Worm (Caenorhabditis elegans) whole organism, young adult: ENCODE data around the gene ZK1240.2.
A peak's percentile ranks its signal among the peaks of the same experiment; 100 is the strongest.

Experiments
- C06A6.2 ChIP-seq: fragments of 200-800 bp; sonication (Bioruptor generic); conservative IDR thresholded peaks from 2 replicates; pipeline ENCODE4 v1.3.6; 2022; ENCODE audit warnings: missing genetic modification characterization, missing compliant biosample characterization
- C17E4.6 ChIP-seq: fragments of 200-800 bp; sonication (Bioruptor generic); IDR thresholded peaks from 2 replicates; pipeline ENCODE4 v1.3.6; 2022; ENCODE audit warnings: missing genetic modification reagents, missing genetic modification characterization, missing compliant biosample characterization
- D2030.7 ChIP-seq: fragments of 200-800 bp; sonication (Bioruptor generic); IDR thresholded peaks from 2 replicates; pipeline ENCODE4 v1.3.6; 2022; ENCODE audit warnings: missing genetic modification reagents, missing genetic modification characterization, missing compliant biosample characterization
- F39B2.1 ChIP-seq: fragments of 200-800 bp; sonication (Bioruptor generic); IDR thresholded peaks from 2 replicates; pipeline ENCODE4 v1.3.6; 2022; ENCODE audit warnings: missing genetic modification reagents, missing genetic modification characterization, missing compliant biosample characterization
- T07F8.4 ChIP-seq: sonication (generic microtip); optimal IDR thresholded peaks from 2 replicates; lab custom pipeline; 2016; ENCODE audit warnings: mild to moderate bottlenecking, missing genetic modification characterization, moderate library complexity, missing compliant biosample characterization
- Y53F4B.3 ChIP-seq: fragments of 200-800 bp; sonication (Bioruptor generic); IDR thresholded peaks from 2 replicates; pipeline ENCODE4 v1.3.6; 2022; ENCODE audit warnings: missing genetic modification reagents, missing genetic modification characterization, missing compliant biosample characterization
- Y67H2A.10 ChIP-seq: fragments of 200-800 bp; sonication (Bioruptor generic); conservative IDR thresholded peaks from 2 replicates; pipeline ENCODE4 v1.3.6; 2022; ENCODE audit warnings: missing genetic modification reagents, missing genetic modification characterization, missing compliant biosample characterization
- aptf-2 ChIP-seq: fragments of 200-800 bp; sonication (Bioruptor generic); conservative IDR thresholded peaks from 2 replicates; pipeline ENCODE4 v1.3.6; 2022; ENCODE audit warnings: missing genetic modification reagents, missing genetic modification characterization, missing compliant biosample characterization
- attf-6 ChIP-seq: fragments of 200-800 bp; sonication (Bioruptor generic); IDR thresholded peaks from 2 replicates; pipeline ENCODE4 v1.3.6; 2022; ENCODE audit warnings: missing genetic modification reagents, missing genetic modification characterization, missing compliant biosample characterization
- bed-2 ChIP-seq: fragments of 200-800 bp; sonication (Bioruptor generic); IDR thresholded peaks from 2 replicates; pipeline ENCODE4 v1.3.6; 2022; ENCODE audit warnings: missing genetic modification reagents, missing genetic modification characterization, missing compliant biosample characterization
- cebp-2 ChIP-seq: fragments of 200-800 bp; sonication (Bioruptor generic); IDR thresholded peaks from 2 replicates; pipeline ENCODE4 v1.3.6; 2022; ENCODE audit warnings: missing genetic modification characterization, missing compliant biosample characterization
- ceh-27 ChIP-seq: fragments of 200-800 bp; sonication (Bioruptor generic); optimal IDR thresholded peaks from 2 replicates; lab custom pipeline; 2018; ENCODE audit warnings: mild to moderate bottlenecking, missing genetic modification characterization, moderate library complexity, missing compliant biosample characterization
- ceh-79 ChIP-seq: sonication (generic microtip); optimal IDR thresholded peaks from 2 replicates; lab custom pipeline; 2017; ENCODE audit warnings: mild to moderate bottlenecking, missing genetic modification characterization, missing compliant biosample characterization
- chd-7 ChIP-seq: sonication (generic microtip); optimal IDR thresholded peaks from 2 replicates; lab custom pipeline; 2016; ENCODE audit warnings: mild to moderate bottlenecking, missing genetic modification characterization, moderate library complexity, missing compliant biosample characterization
- die-1 ChIP-seq: sonication (generic microtip); optimal IDR thresholded peaks from 2 replicates; lab custom pipeline; 2016; ENCODE audit warnings: missing genotype, mild to moderate bottlenecking, missing genetic modification characterization, missing compliant biosample characterization
- dpff-1 ChIP-seq: sonication (generic microtip); optimal IDR thresholded peaks from 2 replicates; lab custom pipeline; 2017; ENCODE audit warnings: mild to moderate bottlenecking, missing genetic modification characterization, missing compliant biosample characterization
- dpl-1 ChIP-seq: fragments of 150-350 bp; optimal IDR thresholded peaks from 2 replicates; lab custom pipeline; 2014; ENCODE audit warnings: missing biosample characterization, missing genetic modification reagents, missing genetic modification characterization
- efl-1 ChIP-seq: fragments of 150-350 bp; optimal IDR thresholded peaks from 2 replicates; lab custom pipeline; 2014; ENCODE audit warnings: missing biosample characterization, missing genetic modification reagents, missing genetic modification characterization
- egrh-3 ChIP-seq: fragments of 200-800 bp; sonication (Bioruptor generic); IDR thresholded peaks from 2 replicates; pipeline ENCODE4 v1.3.6; 2022; ENCODE audit warnings: missing genetic modification reagents, missing genetic modification characterization, missing compliant biosample characterization
- gei-17 ChIP-seq: fragments of 200-800 bp; sonication (Bioruptor generic); optimal IDR thresholded peaks from 2 replicates; lab custom pipeline; 2018; ENCODE audit warnings: mild to moderate bottlenecking, missing genetic modification characterization, missing compliant biosample characterization
- him-1 ChIP-seq: sonication (generic microtip); optimal IDR thresholded peaks from 2 replicates; lab custom pipeline; 2016; ENCODE audit warnings: missing genotype, missing genetic modification reagents, missing genetic modification characterization, missing compliant biosample characterization
- hmg-1.2 ChIP-seq: fragments of 200-800 bp; sonication (Bioruptor generic); IDR thresholded peaks from 2 replicates; pipeline ENCODE4 v1.3.6; 2022; ENCODE audit warnings: missing genetic modification reagents, missing genetic modification characterization, missing compliant biosample characterization
- hrde-1 ChIP-seq: sonication (generic microtip); optimal IDR thresholded peaks from 2 replicates; lab custom pipeline; 2016; ENCODE audit warnings: missing genetic modification characterization, mild to moderate bottlenecking, missing compliant biosample characterization, moderate library complexity, missing genotype, missing genetic modification reagents, borderline replicate concordance
- hsf-1 ChIP-seq: fragments of 200-800 bp; sonication (Bioruptor generic); IDR thresholded peaks from 2 replicates; pipeline ENCODE4 v1.3.6; 2022; ENCODE audit warnings: missing genetic modification reagents, missing genetic modification characterization, missing compliant biosample characterization
- lin-54 ChIP-seq: fragments of 200-800 bp; sonication (Bioruptor generic); optimal IDR thresholded peaks from 2 replicates; lab custom pipeline; 2018; ENCODE audit warnings: mild to moderate bottlenecking, missing genetic modification characterization, missing compliant biosample characterization
- lsl-1 ChIP-seq: fragments of 200-800 bp; sonication (Bioruptor generic); optimal IDR thresholded peaks from 2 replicates; lab custom pipeline; 2018; ENCODE audit warnings: mild to moderate bottlenecking, missing genetic modification characterization, moderate library complexity, missing compliant biosample characterization
- madf-3 ChIP-seq: fragments of 200-800 bp; sonication (Bioruptor generic); IDR thresholded peaks from 2 replicates; pipeline ENCODE4 v1.3.6; 2022; ENCODE audit warnings: missing genetic modification reagents, missing genetic modification characterization, missing compliant biosample characterization
- madf-8 ChIP-seq: fragments of 200-800 bp; sonication (Bioruptor generic); conservative IDR thresholded peaks from 2 replicates; pipeline ENCODE4 v1.3.6; 2022; ENCODE audit warnings: missing genetic modification reagents, missing genetic modification characterization, missing compliant biosample characterization
- mcd-1 ChIP-seq: fragments of 200-800 bp; sonication (Bioruptor generic); IDR thresholded peaks from 2 replicates; pipeline ENCODE4 v1.3.6; 2022; ENCODE audit warnings: missing genetic modification reagents, missing genetic modification characterization, missing compliant biosample characterization
- mel-28 ChIP-seq: sonication (generic microtip); optimal IDR thresholded peaks from 2 replicates; lab custom pipeline; 2016; ENCODE audit warnings: borderline replicate concordance, mild to moderate bottlenecking, missing genetic modification characterization, missing compliant biosample characterization
- mes-4 ChIP-seq: sonication (generic microtip); optimal IDR thresholded peaks from 2 replicates; lab custom pipeline; 2016; ENCODE audit warnings: missing genotype, missing genetic modification characterization, missing compliant biosample characterization
- nhr-80 ChIP-seq: sonication (generic microtip); optimal IDR thresholded peaks from 2 replicates; lab custom pipeline; 2016; ENCODE audit warnings: missing genetic modification characterization, missing compliant biosample characterization
- rcor-1 ChIP-seq: fragments of 200-800 bp; sonication (Bioruptor generic); IDR thresholded peaks from 2 replicates; pipeline ENCODE4 v1.3.6; 2022; ENCODE audit warnings: missing genetic modification reagents, missing genetic modification characterization, missing compliant biosample characterization
- rpc-1 ChIP-seq, 2 experiments: fragments of 150-350 bp in 1 of 2; sonication (generic microtip) in 1 of 2; optimal IDR thresholded peaks; 2 replicates each; lab custom pipeline; 2014 to 2018; ENCODE audit warnings: missing biosample characterization in 1 of 2, missing genetic modification characterization in 1 of 2, missing genetic modification reagents in 1 of 2, missing genotype in 1 of 2
- sdz-38 ChIP-seq: sonication (generic microtip); optimal IDR thresholded peaks from 2 replicates; lab custom pipeline; 2016; ENCODE audit warnings: missing genotype, missing genetic modification characterization, missing compliant biosample characterization
- snpc-3.4 ChIP-seq: sonication (generic microtip); optimal IDR thresholded peaks from 2 replicates; lab custom pipeline; 2017; ENCODE audit warnings: missing genetic modification characterization, mild to moderate bottlenecking, missing compliant biosample characterization, antibody characterized with exemption, moderate library complexity, missing genotype, missing genetic modification reagents
- unc-130 ChIP-seq: sonication (generic microtip); optimal IDR thresholded peaks from 2 replicates; lab custom pipeline; 2016; ENCODE audit warnings: missing genetic modification reagents, missing genetic modification characterization, missing compliant biosample characterization
- xnd-1 ChIP-seq: sonication (generic microtip); optimal IDR thresholded peaks from 2 replicates; lab custom pipeline; 2016; ENCODE audit warnings: missing genotype, missing genetic modification reagents, missing genetic modification characterization, missing compliant biosample characterization

ZK1240.2 gene

ce11 chrII:2348005-2348404 lies 24.8 kb downstream of the ZK1240.2 start:
- peak; percentile 93 for TF ChIP-seq hsf-1 (GFP tag; lab: Robert Waterston, UW)

ce11 chrII:2352546-2352945 lies 29.4 kb downstream of the ZK1240.2 start, which contains the start of gene F43C11.10:
TSS of gene F43C11.10 (minus strand) at chrII:2352646.
- TF ChIP-seq chd-7 (tag; lab: Kevin White, UChicago): no peak
- no peak for TF ChIP-seq T07F8.4 (tag; lab: Kevin White, UChicago)
- TF ChIP-seq egrh-3 (GFP tag; lab: Robert Waterston, UW): no peak
- TF ChIP-seq D2030.7 (GFP tag; lab: Robert Waterston, UW): no peak
- no peak for TF ChIP-seq ceh-27 (GFP tag; lab: Kevin White, UChicago)
- no peak for TF ChIP-seq dpl-1 (GFP tag; lab: Kevin White, UChicago)
- TF ChIP-seq xnd-1 (tag; lab: Kevin White, UChicago): no peak

ce11 chrII:2353012-2353411 lies 29.8 kb downstream of the ZK1240.2 start, which contains the start of gene F43C11.3:
TSS of gene F43C11.3 (plus strand) at chrII:2353312.
- TF ChIP-seq C06A6.2 (GFP tag; lab: Robert Waterston, UW) (no peak), bed-2 (GFP tag; lab: Robert Waterston, UW) (no peak), rpc-1 (optimal IDR thresholded peaks at IDR 0.05; lab: Kevin White, UChicago) (no peak), rpc-1 (tag; optimal IDR thresholded peaks at IDR 0.05; lab: Kevin White, UChicago) (no peak), C17E4.6 (GFP tag; lab: Robert Waterston, UW) (no peak), hmg-1.2 (GFP tag; lab: Robert Waterston, UW) (no peak), F39B2.1 (GFP tag; lab: Robert Waterston, UW) (no peak), mel-28 (no peak), madf-3 (GFP tag; lab: Robert Waterston, UW) (no peak)
- TF ChIP-seq, all 124 proteins: peak for 0

- TF ChIP-seq ceh-79 (tag; lab: Kevin White, UChicago) (no peak), him-1 (no peak), hrde-1 (tag; lab: Kevin White, UChicago) (no peak), hmg-1.2 (GFP tag; lab: Robert Waterston, UW) (no peak), efl-1 (GFP tag; lab: Kevin White, UChicago) (no peak), C06A6.2 (GFP tag; lab: Robert Waterston, UW) (no peak), die-1 (tag; lab: Kevin White, UChicago) (no peak), rcor-1 (GFP tag; lab: Robert Waterston, UW) (no peak), ceh-27 (GFP tag; lab: Kevin White, UChicago) (no peak), xnd-1 (tag; lab: Kevin White, UChicago) (no peak), aptf-2 (GFP tag; lab: Robert Waterston, UW) (no peak), dpff-1 (tag; lab: Kevin White, UChicago) (no peak), T07F8.4 (tag; lab: Kevin White, UChicago) (no peak), gei-17 (GFP tag; lab: Kevin White, UChicago) (no peak), Y53F4B.3 (no peak), cebp-2 (no peak)
Observed at ce11 chrII:2354476-2354875, 31.3 kb downstream of the ZK1240.2 start, which contains the start of gene F43C11.2. TSS of gene F43C11.2 (plus strand) at chrII:2354776.

ce11 chrII:2356795-2357194 lies 33.6 kb downstream of the ZK1240.2 start, which contains the start of gene F43C11.1:
TSS of gene F43C11.1 (plus strand) at chrII:2357095.
- no peak for TF ChIP-seq attf-6 (GFP tag; lab: Robert Waterston, UW)
- TF ChIP-seq mes-4 (tag; lab: Kevin White, UChicago): no peak
- no peak for TF ChIP-seq nhr-80 (tag; lab: Kevin White, UChicago)
- no peak for TF ChIP-seq unc-130 (GFP tag; lab: Kevin White, UChicago)
- no peak for TF ChIP-seq Y67H2A.10 (GFP tag; lab: Robert Waterston, UW)
- TF ChIP-seq efl-1 (GFP tag; lab: Kevin White, UChicago): no peak
- no peak for TF ChIP-seq sdz-38 (tag; lab: Kevin White, UChicago)
- no peak for TF ChIP-seq mcd-1 (GFP tag; lab: Robert Waterston, UW)
- TF ChIP-seq lin-54 (GFP tag; lab: Kevin White, UChicago): no peak
- TF ChIP-seq lsl-1 (GFP tag; lab: Kevin White, UChicago): no peak
- no peak for TF ChIP-seq snpc-3.4 (tag; lab: Kevin White, UChicago)
- no peak for TF ChIP-seq madf-8
- TF ChIP-seq, all 124 proteins: peak for 0
